Comparison of ENCODE assay signal across 2 worm cellular contexts in genomic region chrV:13627103-13627623, ce11.
TF ChIP-seq lines count a peak whose summit lies in the region.

Gene sde-2 (plus strand): TSS chrV:13627573.

TF ChIP-seq in whole organism, L1 larva, 84 proteins besides CTCF, POLR2A, EP300 and RAD21 (continued from another document):
- TF ChIP-seq pax-3 (tag; optimal IDR thresholded peaks at IDR 0.05; lab: Kevin White, UChicago) = peak; percentile 36
- TF ChIP-seq lin-35 (GFP tag; optimal IDR thresholded peaks at IDR 0.05; lab: Kevin White, UChicago) = peak; percentile 6 to 47
- TF ChIP-seq ceh-8 (GFP tag; optimal IDR thresholded peaks at IDR 0.05; lab: Kevin White, UChicago) = peak; percentile 57
- TF ChIP-seq dpl-1 (GFP tag; optimal IDR thresholded peaks at IDR 0.05; lab: Kevin White, UChicago) = peak in 2 of 3 experiments; percentile 28 to 38
- TF ChIP-seq dsc-1 (tag; optimal IDR thresholded peaks at IDR 0.05; lab: Kevin White, UChicago) = no peak
- TF ChIP-seq lsy-2 (tag; optimal IDR thresholded peaks at IDR 0.05; lab: Kevin White, UChicago) = peak in 1 of 2 experiments; percentile 27
- TF ChIP-seq unc-30 (tag; optimal IDR thresholded peaks at IDR 0.05; lab: Kevin White, UChicago) = no peak
- TF ChIP-seq elt-3 (tag; optimal IDR thresholded peaks at IDR 0.05; lab: Kevin White, UChicago) = no peak
- TF ChIP-seq efl-3 (GFP tag; optimal IDR thresholded peaks at IDR 0.05; lab: Kevin White, UChicago) = no peak
- no peak for TF ChIP-seq vab-15 (tag; optimal IDR thresholded peaks at IDR 0.05; lab: Kevin White, UChicago)
- TF ChIP-seq nhr-85 (tag; lab: Kevin White, UChicago) = no peak
- TF ChIP-seq ztf-4 (tag; optimal IDR thresholded peaks at IDR 0.05; lab: Kevin White, UChicago) = no peak
- TF ChIP-seq ces-1 (GFP tag; optimal IDR thresholded peaks at IDR 0.05; lab: Kevin White, UChicago) = no peak
- peak; percentile 44 for TF ChIP-seq tbx-2 (tag; optimal IDR thresholded peaks at IDR 0.05; lab: Kevin White, UChicago)
- no peak for TF ChIP-seq Y116A8C.19 (tag; optimal IDR thresholded peaks at IDR 0.05; lab: Kevin White, UChicago; ENCODE audit: borderline replicate concordance)
- TF ChIP-seq nhr-77 (tag; optimal IDR thresholded peaks at IDR 0.05; lab: Kevin White, UChicago) = no peak
- TF ChIP-seq lin-13 (GFP tag; optimal IDR thresholded peaks at IDR 0.05; lab: Kevin White, UChicago) = no peak
- peak in 1 of 3 experiments; percentile 0 for TF ChIP-seq ceh-82 (tag; optimal IDR thresholded peaks at IDR 0.05; lab: Kevin White, UChicago)
- TF ChIP-seq swsn-7 (tag; optimal IDR thresholded peaks at IDR 0.05; lab: Kevin White, UChicago) = peak; percentile 33
- TF ChIP-seq tlp-1 (tag; optimal IDR thresholded peaks at IDR 0.05; lab: Kevin White, UChicago) = no peak
- TF ChIP-seq jun-1 (tag; optimal IDR thresholded peaks at IDR 0.05; lab: Kevin White, UChicago) = no peak
- TF ChIP-seq pag-3 (tag; optimal IDR thresholded peaks at IDR 0.05; lab: Kevin White, UChicago; ENCODE audit: borderline replicate concordance, insufficient read depth) = no peak
- no peak for TF ChIP-seq C34B4.2 (tag; optimal IDR thresholded peaks at IDR 0.05; lab: Kevin White, UChicago)
TF ChIP-seq in whole organism, L1 larva: peak in this region for 13.

TF ChIP-seq in whole organism, L2 larva, 48 proteins besides CTCF, POLR2A, EP300 and RAD21 (continued from another document):
- TF ChIP-seq lin-39 (tag; optimal IDR thresholded peaks at IDR 0.05; lab: Kevin White, UChicago) (no peak), nhr-10 (tag; optimal IDR thresholded peaks at IDR 0.05; lab: Kevin White, UChicago) (no peak), nhr-25 (tag; optimal IDR thresholded peaks at IDR 0.05; lab: Kevin White, UChicago) (no peak), nhr-21 (tag; optimal IDR thresholded peaks at IDR 0.05; lab: Kevin White, UChicago) (no peak), lin-13 (GFP tag; optimal IDR thresholded peaks at IDR 0.05; lab: Kevin White, UChicago) (no peak), R02D3.7 (tag; optimal IDR thresholded peaks at IDR 0.05; lab: Kevin White, UChicago) (no peak), sma-3 (GFP tag; optimal IDR thresholded peaks at IDR 0.05; lab: Kevin White, UChicago) (no peak), ceh-16 (tag; optimal IDR thresholded peaks at IDR 0.05; lab: Kevin White, UChicago) (no peak), C34F6.9 (tag; optimal IDR thresholded peaks at IDR 0.05; lab: Kevin White, UChicago) (peak; percentile 72), nhr-129 (tag; optimal IDR thresholded peaks at IDR 0.05; lab: Kevin White, UChicago) (peak; percentile 52)
